Worm (Caenorhabditis elegans) whole organism, L2 larva: Measurements from ENCODE around the gene ceh-93.

Source experiments
- C34F6.9 ChIP-seq: fragments of 150-350 bp; optimal IDR thresholded peaks from 2 replicates; lab custom pipeline; 2014; ENCODE audit warnings: missing biosample characterization, missing genetic modification characterization
- F13H6.1 ChIP-seq: sonication (generic microtip); optimal IDR thresholded peaks from 2 replicates; lab custom pipeline; 2016; ENCODE audit warnings: missing genetic modification characterization, missing compliant biosample characterization
- R02D3.7 ChIP-seq: fragments of 150-350 bp; optimal IDR thresholded peaks from 2 replicates; lab custom pipeline; 2014; ENCODE audit warnings: missing biosample characterization, missing genetic modification characterization
- Y55F3AM.14 ChIP-seq: fragments of 200-800 bp; sonication (Bioruptor generic); optimal IDR thresholded peaks from 2 replicates; lab custom pipeline; 2018; ENCODE audit warnings: mild to moderate bottlenecking, missing genetic modification characterization, missing compliant biosample characterization
- alr-1 ChIP-seq: fragments of 150-350 bp; optimal IDR thresholded peaks from 2 replicates; lab custom pipeline; 2014; ENCODE audit warnings: missing biosample characterization, missing genetic modification characterization
- ama-1 ChIP-seq: fragments of 150-350 bp; optimal IDR thresholded peaks from 2 replicates; lab custom pipeline; 2018; ENCODE audit warnings: inconsistent platforms
- ceh-16 ChIP-seq: fragments of 150-350 bp; optimal IDR thresholded peaks from 2 replicates; lab custom pipeline; 2014; ENCODE audit warnings: missing biosample characterization, missing genetic modification characterization
- ceh-82 ChIP-seq: fragments of 150-350 bp; optimal IDR thresholded peaks from 2 replicates; lab custom pipeline; 2014; ENCODE audit warnings: missing biosample characterization, missing genetic modification characterization
- crh-2 ChIP-seq: sonication (generic microtip); optimal IDR thresholded peaks from 2 replicates; lab custom pipeline; 2017; ENCODE audit warnings: missing biosample characterization, missing genetic modification characterization
- dmd-4 ChIP-seq: sonication (generic microtip); optimal IDR thresholded peaks from 2 replicates; lab custom pipeline; 2017; ENCODE audit warnings: missing biosample characterization, missing genetic modification characterization
- elt-1 ChIP-seq: fragments of 150-350 bp; optimal IDR thresholded peaks from 2 replicates; lab custom pipeline; 2014; ENCODE audit warnings: missing biosample characterization, missing genetic modification characterization
- elt-3 ChIP-seq: sonication (generic microtip); optimal IDR thresholded peaks from 2 replicates; lab custom pipeline; 2017; ENCODE audit warnings: missing biosample characterization, missing genetic modification characterization
- fos-1 ChIP-seq: fragments of 150-350 bp; optimal IDR thresholded peaks from 2 replicates; lab custom pipeline; 2014; ENCODE audit warnings: missing biosample characterization, missing genetic modification characterization
- gmeb-1 ChIP-seq: fragments of 150-350 bp; optimal IDR thresholded peaks from 2 replicates; lab custom pipeline; 2014; ENCODE audit warnings: missing biosample characterization, missing genetic modification characterization
- lin-11 ChIP-seq: fragments of 150-350 bp; sonication (generic microtip); optimal IDR thresholded peaks from 2 replicates; lab custom pipeline; 2014; ENCODE audit warnings: missing biosample characterization, missing genetic modification characterization, inconsistent platforms, mixed read lengths
- lin-13 ChIP-seq: fragments of 150-350 bp; optimal IDR thresholded peaks from 2 replicates; lab custom pipeline; 2014; ENCODE audit warnings: missing biosample characterization, missing genetic modification reagents, missing genetic modification characterization
- lin-39 ChIP-seq: fragments of 150-350 bp; optimal IDR thresholded peaks from 2 replicates; lab custom pipeline; 2014; ENCODE audit warnings: missing biosample characterization, missing genetic modification reagents, missing genetic modification characterization
- lsy-2 ChIP-seq, 2 experiments: fragments of 150-350 bp in 1 of 2; sonication (generic microtip) in 1 of 2; optimal IDR thresholded peaks; 2 replicates each; lab custom pipeline; 2014 to 2017; ENCODE audit warnings: missing biosample characterization in 2 of 2, missing genetic modification characterization in 2 of 2
- mab-5 ChIP-seq: fragments of 150-350 bp; optimal IDR thresholded peaks from 2 replicates; lab custom pipeline; 2014; ENCODE audit warnings: missing biosample characterization, missing genetic modification characterization
- mbf-1 ChIP-seq: sonication (generic microtip); optimal IDR thresholded peaks from 2 replicates; lab custom pipeline; 2017; ENCODE audit warnings: missing biosample characterization, missing genetic modification characterization
- mdl-1 ChIP-seq, 2 experiments: fragments of 150-350 bp in 1 of 2; sonication (generic microtip) in 1 of 2; optimal IDR thresholded peaks; 2 replicates each; lab custom pipeline; 2017; ENCODE audit warnings: missing biosample characterization in 2 of 2, missing genetic modification characterization in 2 of 2
- nhr-12 ChIP-seq: fragments of 150-350 bp; optimal IDR thresholded peaks from 2 replicates; lab custom pipeline; 2014; ENCODE audit warnings: missing biosample characterization, missing genetic modification characterization
- nhr-129 ChIP-seq: fragments of 150-350 bp; optimal IDR thresholded peaks from 2 replicates; lab custom pipeline; 2014; ENCODE audit warnings: missing biosample characterization, missing genetic modification characterization
- nhr-21 ChIP-seq: fragments of 150-350 bp; optimal IDR thresholded peaks from 2 replicates; lab custom pipeline; 2014; ENCODE audit warnings: missing biosample characterization, missing genetic modification characterization
- nhr-23 ChIP-seq: fragments of 150-350 bp; optimal IDR thresholded peaks from 2 replicates; lab custom pipeline; 2014; ENCODE audit warnings: missing biosample characterization, missing genetic modification reagents, missing genetic modification characterization
- nhr-237 ChIP-seq: fragments of 150-350 bp; optimal IDR thresholded peaks from 2 replicates; lab custom pipeline; 2014; ENCODE audit warnings: missing biosample characterization, missing genetic modification characterization
- nhr-25 ChIP-seq: fragments of 150-350 bp; sonication (generic microtip); optimal IDR thresholded peaks from 3 replicates; lab custom pipeline; 2014; ENCODE audit warnings: missing biosample characterization, missing genetic modification characterization
- nhr-6 ChIP-seq: fragments of 150-350 bp; optimal IDR thresholded peaks from 2 replicates; lab custom pipeline; 2014; ENCODE audit warnings: missing biosample characterization, missing genetic modification characterization
- skn-1 ChIP-seq: sonication (generic microtip); optimal IDR thresholded peaks from 2 replicates; lab custom pipeline; 2017; ENCODE audit warnings: missing biosample characterization, missing genetic modification characterization
- sma-9 ChIP-seq, 2 experiments: fragments of 150-350 bp in 1 of 2; sonication (generic microtip) in 1 of 2; optimal IDR thresholded peaks; 2 replicates each; lab custom pipeline; 2014 to 2016; ENCODE audit warnings: missing genetic modification characterization in 2 of 2, mild to moderate bottlenecking in 1 of 2, missing biosample characterization in 1 of 2, missing compliant biosample characterization in 1 of 2, missing genetic modification reagents in 1 of 2, moderate library complexity in 1 of 2
- snpc-4 ChIP-seq: fragments of 150-350 bp; optimal IDR thresholded peaks from 2 replicates; lab custom pipeline; 2014; ENCODE audit warnings: missing biosample characterization, missing genetic modification characterization
- unc-39 ChIP-seq: fragments of 150-350 bp; optimal IDR thresholded peaks from 2 replicates; lab custom pipeline; 2014; ENCODE audit warnings: missing biosample characterization, missing genetic modification characterization
- unc-55 ChIP-seq: fragments of 150-350 bp; sonication (generic microtip); optimal IDR thresholded peaks from 3 replicates; lab custom pipeline; 2014; ENCODE audit warnings: missing biosample characterization, missing genetic modification reagents, missing genetic modification characterization
- unc-62 ChIP-seq: fragments of 150-350 bp; optimal IDR thresholded peaks from 2 replicates; lab custom pipeline; 2014; ENCODE audit warnings: missing biosample characterization, missing genetic modification reagents, missing genetic modification characterization
- ztf-1 ChIP-seq: fragments of 200-800 bp; sonication (Bioruptor generic); conservative IDR thresholded peaks from 2 replicates; pipeline ENCODE4 v1.3.6; 2022; ENCODE audit warnings: missing genetic modification characterization, missing compliant biosample characterization
- ztf-11 ChIP-seq: sonication (generic microtip); optimal IDR thresholded peaks from 2 replicates; lab custom pipeline; 2017; ENCODE audit warnings: missing biosample characterization, missing genetic modification characterization

ceh-93 gene

DNA sequence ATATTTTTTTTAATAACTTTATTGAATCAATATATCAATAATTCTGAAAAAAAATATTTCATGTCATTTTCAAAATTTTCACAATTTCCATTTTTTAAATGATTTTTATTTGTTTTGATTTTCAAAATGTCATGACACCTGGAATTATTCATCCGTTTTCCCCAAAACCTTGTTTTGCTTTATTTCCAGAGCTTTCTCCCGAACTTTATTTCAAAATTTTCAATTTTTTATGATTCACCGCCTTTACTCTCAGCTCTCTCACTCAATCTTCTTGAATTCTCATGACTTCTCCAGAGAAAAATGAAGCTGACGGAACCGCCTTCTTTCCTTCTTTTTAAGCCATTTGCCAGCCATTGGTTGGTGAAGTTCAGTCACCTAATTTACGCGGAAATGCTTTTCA is 16.0 kb upstream of the ceh-93 start, which contains the start of gene R04A9.1:
Gene R04A9.1 (plus strand): TSS at position 301 of the 400 bp plus-strand sequence.
- TF ChIP-seq sma-9 (GFP tag; optimal IDR thresholded peaks at IDR 0.05; lab: Kevin White, UChicago) = no peak
- TF ChIP-seq sma-9 (tag; optimal IDR thresholded peaks at IDR 0.05; lab: Kevin White, UChicago) = no peak
- TF ChIP-seq nhr-12 (tag; lab: Kevin White, UChicago) = no peak
- TF ChIP-seq unc-55 (GFP tag; lab: Kevin White, UChicago) = no peak
- TF ChIP-seq elt-1 (tag; lab: Kevin White, UChicago) = no peak
- TF ChIP-seq lin-39 (tag; lab: Kevin White, UChicago) = no peak
- no peak for TF ChIP-seq mab-5
- no peak for TF ChIP-seq nhr-23 (tag; lab: Kevin White, UChicago)
- no peak for TF ChIP-seq C34F6.9 (tag; lab: Kevin White, UChicago)
- no peak for TF ChIP-seq elt-3 (tag; lab: Kevin White, UChicago)
- no peak for TF ChIP-seq crh-2
- TF ChIP-seq snpc-4 (tag; lab: Kevin White, UChicago) = no peak
- TF ChIP-seq ztf-1 (GFP tag; lab: Robert Waterston, UW) = no peak
- TF ChIP-seq, all 48 proteins: peak for 0

DNA sequence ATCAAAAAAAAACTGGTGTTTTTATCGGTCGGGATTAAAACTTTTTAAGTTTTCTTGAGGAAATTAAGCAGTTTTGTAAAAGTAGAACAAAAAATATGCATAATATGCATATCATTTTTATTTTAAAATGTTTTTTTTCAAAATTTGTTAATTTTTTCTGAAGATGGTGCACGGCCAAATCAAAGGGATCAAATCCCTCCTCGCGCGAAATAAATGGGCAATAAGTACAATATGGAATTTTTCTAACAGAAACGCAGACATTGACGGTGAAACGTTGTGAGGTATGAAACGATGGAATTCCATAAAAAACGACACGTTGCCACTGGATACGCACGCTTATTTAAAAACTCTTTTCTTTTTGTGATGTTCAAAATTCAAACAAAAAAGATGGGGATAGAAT is 14.4 kb upstream of the ceh-93 start:
- TF ChIP-seq elt-1 (tag; lab: Kevin White, UChicago) (no peak), nhr-129 (tag; lab: Kevin White, UChicago) (no peak), alr-1 (tag; lab: Kevin White, UChicago) (no peak), mbf-1 (tag; lab: Kevin White, UChicago) (no peak), skn-1 (tag; lab: Kevin White, UChicago) (no peak), ztf-11 (tag; lab: Kevin White, UChicago) (no peak), gmeb-1 (tag; lab: Kevin White, UChicago) (no peak), nhr-237 (no peak), mdl-1 (tag; optimal IDR thresholded peaks at IDR 0.05; lab: Kevin White, UChicago) (no peak), lin-11 (tag; lab: Kevin White, UChicago) (no peak), elt-3 (tag; lab: Kevin White, UChicago) (no peak), nhr-25 (no peak), fos-1 (tag; lab: Kevin White, UChicago) (no peak)

DNA sequence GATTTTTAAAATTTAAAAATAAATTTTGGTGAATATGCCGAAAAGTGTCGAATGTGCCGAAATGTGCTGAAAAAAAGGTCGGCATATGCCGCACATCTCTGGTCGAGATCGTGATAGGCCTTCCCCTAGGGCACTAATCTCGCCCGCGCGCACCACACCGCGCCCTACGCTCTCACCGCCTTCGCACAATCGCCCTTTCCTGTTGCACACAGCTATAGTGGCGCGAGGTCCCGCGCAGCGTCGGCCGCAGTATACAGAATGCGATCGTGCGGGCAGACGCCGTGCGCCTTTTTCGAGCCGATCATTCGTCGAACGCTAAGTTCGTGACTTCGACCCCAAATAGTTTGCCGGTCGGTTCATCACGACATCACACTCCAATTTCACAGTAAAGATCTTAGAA is 10.9 kb upstream of the ceh-93 start:
- TF ChIP-seq elt-3 (tag; lab: Kevin White, UChicago) (no peak), F13H6.1 (tag; lab: Kevin White, UChicago) (no peak), lin-13 (no peak), nhr-25 (no peak), R02D3.7 (no peak), sma-9 (GFP tag; optimal IDR thresholded peaks at IDR 0.05; lab: Kevin White, UChicago) (no peak), sma-9 (tag; optimal IDR thresholded peaks at IDR 0.05; lab: Kevin White, UChicago) (no peak), Y55F3AM.14 (GFP tag; lab: Kevin White, UChicago) (no peak), dmd-4 (tag; lab: Kevin White, UChicago) (no peak), ama-1 (no peak), ztf-1 (GFP tag; lab: Robert Waterston, UW) (no peak), nhr-237 (no peak), nhr-6 (tag; lab: Kevin White, UChicago) (no peak), ceh-16 (tag; lab: Kevin White, UChicago) (no peak)

- no peak for TF ChIP-seq nhr-25
- no peak for TF ChIP-seq dmd-4 (tag; lab: Kevin White, UChicago)
- no peak for TF ChIP-seq F13H6.1 (tag; lab: Kevin White, UChicago)
- no peak for TF ChIP-seq ceh-82 (tag; lab: Kevin White, UChicago)
- TF ChIP-seq lsy-2 (tag; optimal IDR thresholded peaks at IDR 0.05; lab: Kevin White, UChicago) = no peak
- TF ChIP-seq ztf-11 (tag; lab: Kevin White, UChicago) = no peak
- TF ChIP-seq lin-13 = no peak
- no peak for TF ChIP-seq R02D3.7
- no peak for TF ChIP-seq snpc-4 (tag; lab: Kevin White, UChicago)
Observed at ce11 chrX:397259-397658, 8.7 kb upstream of the ceh-93 start, which contains the start of gene R04A9.6. Gene R04A9.6 (plus strand): TSS chrX:397559.

DNA sequence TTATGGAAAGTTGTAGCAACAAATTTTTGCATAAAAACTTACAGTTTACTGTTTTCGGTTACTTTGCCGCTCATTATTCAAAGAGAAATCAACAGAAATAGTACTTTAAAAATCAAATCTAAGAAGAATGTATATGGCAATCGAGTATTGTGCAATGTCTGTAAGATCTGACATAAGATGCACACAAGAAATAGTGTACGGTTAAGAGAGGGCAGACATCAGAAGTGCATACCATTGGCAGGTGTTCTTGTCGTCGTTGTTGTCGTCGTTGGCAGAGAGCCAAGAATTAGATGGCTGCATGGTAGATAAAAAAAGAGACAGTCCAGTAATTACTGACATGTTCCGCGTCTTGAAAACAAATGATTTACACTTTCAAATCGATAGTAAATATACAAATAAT is 6.1 kb upstream of the ceh-93 start, which contains the start of gene R04A9.7:
Gene R04A9.7 (minus strand): TSS at position 184 of the 400 bp plus-strand sequence.
- no peak for TF ChIP-seq nhr-21 (tag; lab: Kevin White, UChicago)
- TF ChIP-seq nhr-6 (tag; lab: Kevin White, UChicago) = no peak
- no peak for TF ChIP-seq unc-39
- TF ChIP-seq unc-55 (GFP tag; lab: Kevin White, UChicago) = no peak
- no peak for TF ChIP-seq C34F6.9 (tag; lab: Kevin White, UChicago)
- no peak for TF ChIP-seq unc-62 (GFP tag; lab: Kevin White, UChicago)
